Fruit fly (Drosophila melanogaster) whole organism, embryonic: ENCODE results near the gene Mkp3.
A peak's percentile ranks its signal among the peaks of the same experiment; 100 is the strongest.

Experiments
- Adf1 ChIP-seq: fragments of 200-800 bp; sonication (Bioruptor generic); IDR thresholded peaks from 2 replicates; pipeline ENCODE4 v1.3.6; 2022; ENCODE audit warnings: missing biosample characterization, missing genetic modification characterization
- Bteb2 ChIP-seq: fragments of 200-800 bp; sonication (Bioruptor generic); optimal IDR thresholded peaks from 2 replicates; lab custom pipeline; 2016; ENCODE audit warnings: missing biosample characterization, missing genetic modification characterization
- CG10431 ChIP-seq: fragments of 200-800 bp; sonication (Bioruptor generic); optimal IDR thresholded peaks from 3 replicates; lab custom pipeline; 2018; ENCODE audit warnings: missing biosample characterization, mild to moderate bottlenecking, missing genetic modification characterization
- CG11398 ChIP-seq: fragments of 200-800 bp; sonication (Bioruptor generic); optimal IDR thresholded peaks from 2 replicates; lab custom pipeline; 2016; ENCODE audit warnings: missing biosample characterization, missing genetic modification characterization
- CG11456 ChIP-seq: fragments of 200-800 bp; sonication (Bioruptor generic); IDR thresholded peaks from 3 replicates; pipeline ENCODE4 v1.3.6; 2022; ENCODE audit warnings: missing biosample characterization, missing genetic modification characterization
- CG13424 ChIP-seq: fragments of 200-800 bp; sonication (Bioruptor generic); optimal IDR thresholded peaks from 2 replicates; lab custom pipeline; 2019; ENCODE audit warnings: missing biosample characterization, mild to moderate bottlenecking, missing genetic modification characterization, moderate library complexity
- CG13894 ChIP-seq: fragments of 200-800 bp; sonication (Bioruptor generic); optimal IDR thresholded peaks from 3 replicates; lab custom pipeline; 2018; ENCODE audit warnings: missing biosample characterization, mild to moderate bottlenecking, missing genetic modification characterization, moderate library complexity
- CG14014 ChIP-seq: fragments of 200-800 bp; sonication (Bioruptor generic); IDR thresholded peaks from 2 replicates; pipeline ENCODE4 v1.3.6; 2022; ENCODE audit warnings: missing biosample characterization, missing genetic modification characterization
- CG16863 ChIP-seq: fragments of 200-800 bp; sonication (Bioruptor generic); optimal IDR thresholded peaks from 3 replicates; lab custom pipeline; 2016; ENCODE audit warnings: missing biosample characterization, missing genetic modification characterization
- CG17912 ChIP-seq: fragments of 200-800 bp; sonication (Bioruptor generic); optimal IDR thresholded peaks from 2 replicates; lab custom pipeline; 2018; ENCODE audit warnings: missing biosample characterization, mild to moderate bottlenecking, missing genetic modification characterization
- CG2199 ChIP-seq: fragments of 200-800 bp; sonication (Bioruptor generic); IDR thresholded peaks from 3 replicates; pipeline ENCODE4 v1.3.6; 2022; ENCODE audit warnings: missing biosample characterization, missing genetic modification characterization
- CG2202 ChIP-seq: fragments of 200-800 bp; sonication (Bioruptor generic); optimal IDR thresholded peaks from 2 replicates; lab custom pipeline; 2018; ENCODE audit warnings: missing biosample characterization, mild to moderate bottlenecking, missing genetic modification characterization
- CG4707 ChIP-seq: fragments of 200-800 bp; sonication (Bioruptor generic); optimal IDR thresholded peaks from 2 replicates; lab custom pipeline; 2018; ENCODE audit warnings: missing biosample characterization, mild to moderate bottlenecking, missing genetic modification characterization, moderate library complexity
- CG6689 ChIP-seq: fragments of 200-800 bp; sonication (Bioruptor generic); IDR thresholded peaks from 2 replicates; pipeline ENCODE4 v1.3.6; 2022; ENCODE audit warnings: missing biosample characterization, missing genetic modification characterization
- CG8924 ChIP-seq: fragments of 200-800 bp; optimal IDR thresholded peaks from 3 replicates; lab custom pipeline; 2019; ENCODE audit warnings: missing biosample characterization, mild to moderate bottlenecking, missing genetic modification characterization, moderate library complexity
- CG9437 ChIP-seq: fragments of 200-800 bp; sonication (Bioruptor generic); optimal IDR thresholded peaks from 2 replicates; lab custom pipeline; 2018; ENCODE audit warnings: missing biosample characterization, mild to moderate bottlenecking, missing genetic modification characterization
- CG9797 ChIP-seq: fragments of 200-800 bp; sonication (Bioruptor generic); optimal IDR thresholded peaks from 3 replicates; lab custom pipeline; 2018; ENCODE audit warnings: missing biosample characterization, mild to moderate bottlenecking, missing genetic modification characterization
- Camta ChIP-seq: fragments of 200-800 bp; sonication (Bioruptor generic); optimal IDR thresholded peaks from 2 replicates; lab custom pipeline; 2016; ENCODE audit warnings: missing biosample characterization, missing genetic modification characterization
- CoRest ChIP-seq: fragments of 200-800 bp; sonication (Bioruptor generic); optimal IDR thresholded peaks from 3 replicates; lab custom pipeline; 2018; ENCODE audit warnings: missing biosample characterization, mild to moderate bottlenecking, missing genetic modification characterization, moderate library complexity
- HHEX ChIP-seq: fragments of 200-800 bp; sonication (Bioruptor generic); optimal IDR thresholded peaks from 3 replicates; lab custom pipeline; 2017; ENCODE audit warnings: missing biosample characterization, mild to moderate bottlenecking, missing genetic modification characterization, missing genetic modification reagents
- HLH3B ChIP-seq: fragments of 200-800 bp; sonication (Bioruptor generic); IDR thresholded peaks from 2 replicates; pipeline ENCODE4 v1.3.6; 2022; ENCODE audit warnings: missing biosample characterization, missing genetic modification characterization
- HmgZ ChIP-seq: fragments of 200-800 bp; sonication (Bioruptor generic); optimal IDR thresholded peaks from 2 replicates; lab custom pipeline; 2018; ENCODE audit warnings: missing biosample characterization, mild to moderate bottlenecking, missing genetic modification characterization
- Lim3 ChIP-seq: fragments of 200-800 bp; sonication (Bioruptor generic); IDR thresholded peaks from 2 replicates; pipeline ENCODE4 v1.3.6; 2022; ENCODE audit warnings: missing biosample characterization, missing genetic modification characterization
- Med ChIP-seq: fragments of 200-800 bp; sonication (Bioruptor generic); peaks from one replicate; lab custom pipeline; 2016; ENCODE audit warnings: missing biosample characterization, missing genetic modification characterization, mild to moderate bottlenecking, inconsistent platforms, moderate library complexity
- Nf-YA ChIP-seq: fragments of 200-800 bp; sonication (Bioruptor generic); IDR thresholded peaks from 2 replicates; pipeline ENCODE4 v1.3.6; 2022; ENCODE audit warnings: missing biosample characterization, missing genetic modification characterization
- Sox100B ChIP-seq: fragments of 200-800 bp; sonication (Bioruptor generic); optimal IDR thresholded peaks from 3 replicates; lab custom pipeline; 2018; ENCODE audit warnings: missing biosample characterization, mild to moderate bottlenecking, missing genetic modification characterization
- Sox102F ChIP-seq: fragments of 200-800 bp; sonication (Bioruptor generic); optimal IDR thresholded peaks from 2 replicates; lab custom pipeline; 2018; ENCODE audit warnings: missing biosample characterization, mild to moderate bottlenecking, missing genetic modification characterization, moderate library complexity
- Sry-β ChIP-seq: fragments of 200-800 bp; sonication (Bioruptor generic); optimal IDR thresholded peaks from 2 replicates; lab custom pipeline; 2018; ENCODE audit warnings: missing biosample characterization, mild to moderate bottlenecking, missing genetic modification characterization, moderate library complexity
- Tbp ChIP-seq: fragments of >200 bp; optimal IDR thresholded peaks from 2 replicates; lab custom pipeline; 2018; ENCODE audit warnings: missing biosample characterization, missing genetic modification characterization
- ab ChIP-seq: fragments of 200-800 bp; sonication (Bioruptor generic); optimal IDR thresholded peaks from 2 replicates; lab custom pipeline; 2016; ENCODE audit warnings: missing biosample characterization, missing genetic modification characterization
- ap ChIP-seq: fragments of 200-800 bp; sonication (Bioruptor generic); IDR thresholded peaks from 2 replicates; pipeline ENCODE4 v1.3.6; 2022; ENCODE audit warnings: missing biosample characterization, missing genetic modification characterization
- ash1 ChIP-seq: fragments of 200-800 bp; sonication (Bioruptor generic); optimal IDR thresholded peaks from 2 replicates; lab custom pipeline; 2018; ENCODE audit warnings: missing biosample characterization, mild to moderate bottlenecking, missing genetic modification characterization
- bsh ChIP-seq, 2 experiments: fragments of 200-800 bp; sonication (Bioruptor generic); optimal IDR thresholded peaks; 2 replicates each; lab custom pipeline; 2017 to 2018; ENCODE audit warnings: mild to moderate bottlenecking in 2 of 2, missing biosample characterization in 2 of 2, missing genetic modification characterization in 2 of 2, moderate library complexity in 1 of 2
- croc ChIP-seq: fragments of 200-800 bp; sonication (Bioruptor generic); conservative IDR thresholded peaks from 3 replicates; pipeline ENCODE4 v1.3.6; 2022; ENCODE audit warnings: missing biosample characterization, missing genetic modification characterization
- crp ChIP-seq, 2 experiments: fragments of 200-800 bp; sonication (Bioruptor generic); optimal IDR thresholded peaks; 2 replicates in 1 of 2; 3 replicates in 1 of 2; lab custom pipeline; 2017; ENCODE audit warnings: missing biosample characterization in 2 of 2, missing genetic modification characterization in 2 of 2, mild to moderate bottlenecking in 1 of 2, moderate library complexity in 1 of 2
- fd3F ChIP-seq: fragments of 200-800 bp; sonication (Bioruptor generic); optimal IDR thresholded peaks from 2 replicates; lab custom pipeline; 2018; ENCODE audit warnings: missing biosample characterization, mild to moderate bottlenecking, missing genetic modification characterization, moderate library complexity
- fd64A ChIP-seq: fragments of 200-800 bp; sonication (Bioruptor generic); optimal IDR thresholded peaks from 3 replicates; lab custom pipeline; 2018; ENCODE audit warnings: missing biosample characterization, mild to moderate bottlenecking, missing genetic modification characterization
- gce ChIP-seq: fragments of 200-800 bp; sonication (Bioruptor generic); IDR thresholded peaks from 3 replicates; pipeline ENCODE4 v1.3.6; 2022; ENCODE audit warnings: missing biosample characterization, missing genetic modification characterization
- kni ChIP-seq: fragments of 200-800 bp; sonication (Bioruptor generic); optimal IDR thresholded peaks from 3 replicates; lab custom pipeline; 2017; ENCODE audit warnings: mild to moderate bottlenecking, missing biosample characterization, missing genetic modification reagents, missing genetic modification characterization
- lbe ChIP-seq: fragments of 200-800 bp; sonication (Bioruptor generic); optimal IDR thresholded peaks from 2 replicates; lab custom pipeline; 2016; ENCODE audit warnings: missing biosample characterization, mild to moderate bottlenecking, missing genetic modification characterization
- lov ChIP-seq, 2 experiments: fragments of 200-800 bp in 1 of 2; fragments of >200 bp in 1 of 2; sonication (Bioruptor generic) in 1 of 2; IDR thresholded peaks in 1 of 2; optimal IDR thresholded peaks in 1 of 2; 2 replicates in 1 of 2; 3 replicates in 1 of 2; pipeline versions ENCODE4 v1.3.6 to Lab custom; 2017 to 2022; ENCODE audit warnings: missing biosample characterization in 1 of 2, missing genetic modification characterization in 1 of 2
- mirr ChIP-seq: fragments of 200-800 bp; sonication (Bioruptor generic); optimal IDR thresholded peaks from 3 replicates; lab custom pipeline; 2018; ENCODE audit warnings: missing biosample characterization, mild to moderate bottlenecking, missing genetic modification characterization
- org-1 ChIP-seq: fragments of 200-800 bp; sonication (Bioruptor generic); optimal IDR thresholded peaks from 2 replicates; lab custom pipeline; 2017; ENCODE audit warnings: missing biosample characterization, missing genetic modification characterization
- pfk ChIP-seq: fragments of 200-800 bp; sonication (Bioruptor generic); optimal IDR thresholded peaks from 2 replicates; lab custom pipeline; 2018; ENCODE audit warnings: missing biosample characterization, mild to moderate bottlenecking, missing genetic modification characterization, moderate library complexity
- sens ChIP-seq: fragments of 200-800 bp; sonication (Bioruptor generic); peaks from one replicate; lab custom pipeline; 2016; ENCODE audit warnings: missing biosample characterization, missing genetic modification characterization
- wor ChIP-seq: fragments of 200-800 bp; sonication (Bioruptor generic); IDR thresholded peaks from 2 replicates; pipeline ENCODE4 v1.3.6; 2022; ENCODE audit warnings: missing biosample characterization, missing genetic modification characterization
- zf30C ChIP-seq: fragments of 200-800 bp; sonication (Bioruptor generic); optimal IDR thresholded peaks from 3 replicates; lab custom pipeline; 2018; ENCODE audit warnings: missing biosample characterization, mild to moderate bottlenecking, missing genetic modification characterization
- zfh1 ChIP-seq: fragments of 200-800 bp; sonication (Bioruptor generic); IDR thresholded peaks from 3 replicates; pipeline ENCODE4 v1.3.6; 2022; ENCODE audit warnings: missing biosample characterization, missing genetic modification characterization

Gene Mkp3

DNA sequence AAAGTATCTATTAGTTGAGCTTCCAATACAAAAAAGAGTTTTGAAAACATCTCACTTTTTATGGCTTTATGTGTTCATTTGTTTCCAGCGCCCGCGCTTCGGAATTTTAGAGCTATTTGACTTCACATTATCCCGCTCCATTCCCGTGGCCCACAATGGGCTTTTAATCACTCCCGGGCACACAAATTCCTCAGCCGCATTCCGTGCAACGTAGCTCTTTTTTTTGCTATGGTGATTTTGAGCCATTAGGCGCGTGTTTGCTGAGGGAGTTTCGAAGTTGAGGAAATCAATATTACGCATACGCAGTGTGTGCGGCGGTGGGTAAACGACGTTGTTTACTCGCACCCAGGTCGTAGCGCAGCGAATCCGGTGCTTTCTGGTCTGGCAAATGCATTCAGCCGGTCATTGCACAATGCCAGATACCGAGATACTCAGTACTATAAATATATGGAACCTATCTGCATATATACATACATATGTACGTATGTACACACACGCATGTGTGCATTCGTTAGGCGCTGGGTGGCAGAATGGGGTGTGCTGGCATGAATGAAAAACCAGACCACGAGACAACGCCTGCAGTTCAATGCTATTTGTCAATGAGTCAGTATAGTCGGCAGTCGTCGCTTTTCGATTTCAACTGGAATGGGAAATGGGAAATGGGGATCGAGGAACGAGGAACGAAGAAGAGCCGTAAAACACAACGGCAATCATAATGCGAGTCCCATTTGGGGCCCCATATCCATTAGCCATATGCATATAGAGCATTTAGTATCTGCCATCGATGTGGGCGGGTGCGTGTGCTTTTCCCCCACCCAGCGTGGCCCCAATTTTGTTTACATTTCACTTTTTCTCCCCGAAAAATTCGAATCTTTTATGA, 13.0 kb downstream of the Mkp3 start (continued):
- TF ChIP-seq CG9797 (GFP tag; lab: Kevin White, UChicago) (no peak), CG11398 (GFP tag; lab: Kevin White, UChicago) (peak; percentile 11), CG13424 (no peak), gce (GFP tag; lab: Robert Waterston, UW) (0 out of 3 replicates have a peak, but pooled peaks have one; percentile 53), sens (peak; percentile 61), bsh (GFP tag; optimal IDR thresholded peaks at IDR 0.05; lab: Kevin White, UChicago) (peak in 1 of 2 experiments; percentile 7), CG8924 (tag; lab: Kevin White, UChicago) (no peak), CG16863 (GFP tag; lab: Kevin White, UChicago) (peak; percentile 18), pfk (GFP tag; lab: Kevin White, UChicago) (no peak), Sox102F (GFP tag; lab: Kevin White, UChicago) (peak; percentile 34), CG6689 (GFP tag; lab: Robert Waterston, UW) (peak; percentile 18; the same call in 1 of the 2 replicates), kni (GFP tag; lab: Kevin White, UChicago) (peak; percentile 76), zf30C (no peak), CG4707 (GFP tag; lab: Kevin White, UChicago) (peak; percentile 10), lbe (GFP tag; lab: Kevin White, UChicago) (no peak), Sry-β (GFP tag; lab: Kevin White, UChicago) (no peak), Lim3 (GFP tag; lab: Robert Waterston, UW) (no peak), Nf-YA (GFP tag; lab: Robert Waterston, UW) (no peak), CG2202 (no peak), CG17912 (GFP tag; lab: Kevin White, UChicago) (peak; percentile 38), HHEX (no peak), croc (no peak), Med (GFP tag; lab: Kevin White, UChicago) (peak; percentile 75), mirr (GFP tag; lab: Kevin White, UChicago) (no peak), ash1 (GFP tag; lab: Kevin White, UChicago) (no peak), fd3F (GFP tag; lab: Kevin White, UChicago) (no peak), ab (no peak), CG9437 (GFP tag; lab: Kevin White, UChicago) (no peak), Sox100B (GFP tag; lab: Kevin White, UChicago) (peak; percentile 30), ap (GFP tag; lab: Robert Waterston, UW) (0 out of 2 replicates have a peak, but pooled peaks have one; percentile 31), lov (optimal IDR thresholded peaks at IDR 0.05; lab: Kevin White, UChicago) (no peak), lov (GFP tag; IDR thresholded peaks at IDR 0.05; lab: Robert Waterston, UW) (no peak), CG2199 (GFP tag; lab: Robert Waterston, UW) (peak; percentile 37; the same call in 1 of the 3 replicates), wor (GFP tag; lab: Robert Waterston, UW) (no peak), Camta (GFP tag; lab: Kevin White, UChicago) (no peak), zfh1 (0 out of 3 replicates have a peak, but pooled peaks have one; percentile 32), crp (GFP tag; optimal IDR thresholded peaks at IDR 0.05; lab: Kevin White, UChicago) (no peak), Bteb2 (no peak), CG14014 (GFP tag; lab: Robert Waterston, UW) (no peak), CG11456 (GFP tag; lab: Robert Waterston, UW) (0 out of 3 replicates have a peak, but pooled peaks have one; percentile 31), HmgZ (tag; lab: Kevin White, UChicago) (no peak), CG10431 (GFP tag; lab: Kevin White, UChicago) (no peak), CoRest (tag; lab: Kevin White, UChicago) (no peak), fd64A (GFP tag; lab: Kevin White, UChicago) (peak; percentile 61), Adf1 (GFP tag; lab: Robert Waterston, UW) (no peak), org-1 (GFP tag; lab: Kevin White, UChicago) (no peak), Tbp (GFP tag; lab: Kevin White, UChicago) (no peak), HLH3B (GFP tag; lab: Robert Waterston, UW) (peak; percentile 59; the same call in 1 of the 2 replicates), CG13894 (no peak)
